Fruit fly (Drosophila melanogaster) whole organism, wandering third instar larva: ENCODE measurements around the gene mus101.

ENCODE experiments used
- Dif ChIP-seq: fragments of 200-275, 200-300 bp; sonication (Bioruptor generic); optimal IDR thresholded peaks from 2 replicates; lab custom pipeline; 2018; ENCODE audit warnings: missing biosample characterization, missing genetic modification characterization; ENCODE audit not compliant: partially characterized antibody
- HLH106 ChIP-seq: fragments of 200-800 bp; optimal IDR thresholded peaks from 3 replicates; lab custom pipeline; 2019; ENCODE audit warnings: missing biosample characterization, mild to moderate bottlenecking, missing genetic modification characterization, moderate library complexity
- Hr78 ChIP-seq: fragments of >200 bp; optimal IDR thresholded peaks from 2 replicates; lab custom pipeline; 2017; ENCODE audit warnings: missing biosample characterization, missing genetic modification characterization
- N ChIP-seq: fragments of >200 bp; optimal IDR thresholded peaks from 2 replicates; lab custom pipeline; 2018; ENCODE audit warnings: missing biosample characterization, missing external identifiers, missing genetic modification characterization
- Rel ChIP-seq, 2 experiments: fragments of 200-800 bp; sonication (Bioruptor generic) in 1 of 2; optimal IDR thresholded peaks; 2 replicates in 1 of 2; 3 replicates in 1 of 2; lab custom pipeline; 2016 to 2019; ENCODE audit warnings: mild to moderate bottlenecking in 2 of 2, missing biosample characterization in 2 of 2, missing genetic modification characterization in 2 of 2, moderate library complexity in 1 of 2
- Vsx2 ChIP-seq: fragments of 200-300, 225-300 bp; sonication (Bioruptor generic); optimal IDR thresholded peaks from 2 replicates; lab custom pipeline; 2018; ENCODE audit warnings: missing biosample characterization, missing genetic modification characterization; ENCODE audit not compliant: partially characterized antibody
- br ChIP-seq: fragments of 200-800 bp; sonication (Bioruptor generic); optimal IDR thresholded peaks from 2 replicates; lab custom pipeline; 2016; ENCODE audit warnings: missing biosample characterization, missing genetic modification characterization
- dl ChIP-seq, 2 experiments: fragments of 175-275, 200-275 bp in 1 of 2; fragments of 200-275 bp in 1 of 2; sonication (Bioruptor generic); optimal IDR thresholded peaks; lab custom pipeline; 2018; ENCODE audit warnings: mild to moderate bottlenecking in 2 of 2, missing biosample characterization in 2 of 2, missing genetic modification characterization in 2 of 2, moderate library complexity in 2 of 2; ENCODE audit not compliant: partially characterized antibody in 2 of 2, insufficient read depth in 1 of 2
- dmrt93B ChIP-seq: fragments of 200-800 bp; sonication (Bioruptor generic); optimal IDR thresholded peaks from 2 replicates; lab custom pipeline; 2018; ENCODE audit warnings: missing biosample characterization, mild to moderate bottlenecking, missing genetic modification characterization
- fru ChIP-seq: fragments of 200-800 bp; sonication (Bioruptor generic); optimal IDR thresholded peaks from 3 replicates; lab custom pipeline; 2016; ENCODE audit warnings: missing biosample characterization, mild to moderate bottlenecking, missing genetic modification characterization
- sage ChIP-seq: fragments of 200-800 bp; sonication (Bioruptor generic); optimal IDR thresholded peaks from 2 replicates; lab custom pipeline; 2016; ENCODE audit warnings: missing biosample characterization, mild to moderate bottlenecking, missing genetic modification characterization
- tai ChIP-seq: sonication (Bioruptor generic); optimal IDR thresholded peaks from 2 replicates; lab custom pipeline; 2016; ENCODE audit warnings: missing biosample characterization, missing genetic modification characterization

- TF ChIP-seq dmrt93B (GFP tag; lab: Kevin White, UChicago) (no peak), Rel (GFP tag; optimal IDR thresholded peaks at IDR 0.05; lab: Kevin White, UChicago) (no peak), Rel (tag; optimal IDR thresholded peaks at IDR 0.05; lab: Kevin White, UChicago) (no peak), Vsx2 (no peak), Hr78 (GFP tag; lab: Kevin White, UChicago) (no peak), fru (GFP tag; lab: Kevin White, UChicago) (no peak), sage (GFP tag; lab: Kevin White, UChicago) (no peak), br (GFP tag; lab: Kevin White, UChicago) (no peak), tai (GFP tag; lab: Kevin White, UChicago) (no peak), Dif (GFP tag; lab: Kevin White, UChicago) (no peak), dl (GFP tag; optimal IDR thresholded peaks at IDR 0.05; lab: Kevin White, UChicago; ENCODE audit: insufficient read depth in 1 of 2, partially characterized antibody in 2 of 2) (no peak), HLH106 (no peak), N (GFP tag; lab: Kevin White, UChicago) (no peak)
Observed at dm6 chrX:13736174-13736482, 14.1 kb downstream of the mus101 start, which contains the start of gene g.
